Worm (Caenorhabditis elegans): ENCODE results near the gene glc-4.

Gene glc-4

ce11 chrII:7183493-7184272 is 8.9 kb upstream of the glc-4 start, which contains the start of gene pdl-1 (continued):
- peak; percentile 86 for TF ChIP-seq T07F8.4 (tag; optimal IDR thresholded peaks at IDR 0.05)
- TF ChIP-seq F57C9.4 (tag; optimal IDR thresholded peaks at IDR 0.05): peak; percentile 65
- peak; percentile 84 for TF ChIP-seq athp-1 (tag; optimal IDR thresholded peaks at IDR 0.05)
- TF ChIP-seq cebp-2 (GFP tag; IDR thresholded peaks at IDR 0.05): peak; percentile 95
- no peak for TF ChIP-seq F55B11.4 (tag; optimal IDR thresholded peaks at IDR 0.05; ENCODE audit: borderline replicate concordance, insufficient read depth)
- peak; percentile 65 for TF ChIP-seq aptf-2 (GFP tag; conservative IDR thresholded peaks at IDR 0.05)
- peak; percentile 99 for TF ChIP-seq rpc-1 (optimal IDR thresholded peaks at IDR 0.05)
- TF ChIP-seq rpc-1 (tag; optimal IDR thresholded peaks at IDR 0.05): peak; percentile 98
- peak; percentile 92 for TF ChIP-seq dox-1 (GFP tag; IDR thresholded peaks at IDR 0.05)
- peak; percentile 76 for TF ChIP-seq somi-1 (GFP tag; optimal IDR thresholded peaks at IDR 0.05)
- peak; percentile 57 for TF ChIP-seq egrh-3 (GFP tag; IDR thresholded peaks at IDR 0.05)
- TF ChIP-seq snpc-1.3 (tag; optimal IDR thresholded peaks at IDR 0.05; ENCODE audit: insufficient read depth): peak; percentile 89
- peak; percentile 71; the same call in 1 of the 2 replicates for TF ChIP-seq K11D2.4 (GFP tag; IDR thresholded peaks at IDR 0.05)
- peak; percentile 71 for TF ChIP-seq attf-3 (GFP tag; conservative IDR thresholded peaks at IDR 0.05)
- 0 out of 2 replicates have a peak, but pooled peaks have one; percentile 37 for TF ChIP-seq nhr-120 (GFP tag; IDR thresholded peaks at IDR 0.05)
- TF ChIP-seq F49E8.2 (tag; optimal IDR thresholded peaks at IDR 0.05; ENCODE audit: insufficient read depth): no peak
- TF ChIP-seq mcd-1 (GFP tag; IDR thresholded peaks at IDR 0.05): peak; percentile 66
- no peak for TF ChIP-seq ceh-91 (GFP tag; IDR thresholded peaks at IDR 0.05)
- peak; percentile 97 for TF ChIP-seq him-1 (tag; optimal IDR thresholded peaks at IDR 0.05)
- peak; percentile 77 for TF ChIP-seq nhr-179 (tag; optimal IDR thresholded peaks at IDR 0.05)
- TF ChIP-seq nfyb-1 (GFP tag; IDR thresholded peaks at IDR 0.05): peak; percentile 88
- TF ChIP-seq atf-7 (tag; optimal IDR thresholded peaks at IDR 0.05): peak; percentile 85
- peak; percentile 86 for TF ChIP-seq madf-10 (tag; optimal IDR thresholded peaks at IDR 0.05)
- no peak for TF ChIP-seq xnd-1 (tag; optimal IDR thresholded peaks at IDR 0.05)
- TF ChIP-seq ceh-40 (GFP tag; IDR thresholded peaks at IDR 0.05): peak; percentile 91
- TF ChIP-seq hmg-20 (GFP tag; IDR thresholded peaks at IDR 0.05): peak; percentile 77
- TF ChIP-seq Y53G8AR.9 (GFP tag; conservative IDR thresholded peaks at IDR 0.05): peak; percentile 58; the same call in 1 of the 2 replicates
- TF ChIP-seq D2030.7 (GFP tag; IDR thresholded peaks at IDR 0.05): peak; percentile 78
- TF ChIP-seq rcor-1 (GFP tag; IDR thresholded peaks at IDR 0.05): peak; percentile 67
- TF ChIP-seq efl-1 (GFP tag; optimal IDR thresholded peaks at IDR 0.05): no peak
- TF ChIP-seq tlf-1 (GFP tag; optimal IDR thresholded peaks at IDR 0.05): peak; percentile 39
- TF ChIP-seq F57A8.1 (GFP tag; optimal IDR thresholded peaks at IDR 0.05): peak; percentile 46
- TF ChIP-seq cebp-1 (GFP tag; IDR thresholded peaks at IDR 0.05): no peak
- peak; percentile 80 for TF ChIP-seq cebp-1 (tag; optimal IDR thresholded peaks at IDR 0.05)
- TF ChIP-seq let-607 (tag; optimal IDR thresholded peaks at IDR 0.05): peak; percentile 28 to 30
- no peak; the same call in none of the 2 replicates for TF ChIP-seq attf-6 (GFP tag; IDR thresholded peaks at IDR 0.05)
- TF ChIP-seq lin-40 (tag; optimal IDR thresholded peaks at IDR 0.05): peak; percentile 72
- TF ChIP-seq attf-5 (GFP tag; optimal IDR thresholded peaks at IDR 0.05): peak; percentile 82
- TF ChIP-seq snpc-4 (GFP tag; optimal IDR thresholded peaks at IDR 0.05): peak; percentile 53
- peak; percentile 67 to 83 (median 80) for TF ChIP-seq snpc-4 (tag; optimal IDR thresholded peaks at IDR 0.05)
- peak; percentile 57 for TF ChIP-seq mel-28 (tag; optimal IDR thresholded peaks at IDR 0.05; ENCODE audit: borderline replicate concordance)
- TF ChIP-seq bed-2 (GFP tag; IDR thresholded peaks at IDR 0.05): no peak
- TF ChIP-seq ccch-3 (GFP tag; optimal IDR thresholded peaks at IDR 0.05): no peak
- TF ChIP-seq nfya-2 (GFP tag; IDR thresholded peaks at IDR 0.05): no peak
- peak; percentile 91 for TF ChIP-seq Y56A3A.18 (GFP tag; IDR thresholded peaks at IDR 0.05)
- TF ChIP-seq mes-4 (tag; optimal IDR thresholded peaks at IDR 0.05): peak; percentile 91
- TF ChIP-seq ets-4 (GFP tag; optimal IDR thresholded peaks at IDR 0.05): peak; percentile 62

All from whole organism, young adult.